Worm (Caenorhabditis elegans): ENCODE data around the gene T05A1.5.

The T05A1.5 gene

ce11 chrIV:9511221-9511638, 34.9 kb upstream of the T05A1.5 start (continued):
- TF ChIP-seq unc-62 (GFP tag; optimal IDR thresholded peaks at IDR 0.05) (no peak), ceh-8 (GFP tag; optimal IDR thresholded peaks at IDR 0.05) (peak; percentile 85), egl-13 (tag; optimal IDR thresholded peaks at IDR 0.05) (peak; percentile 72), snu-23 (GFP tag; optimal IDR thresholded peaks at IDR 0.05) (peak; percentile 92), sptf-1 (tag; optimal IDR thresholded peaks at IDR 0.05) (no peak), ztf-4 (tag; optimal IDR thresholded peaks at IDR 0.05) (peak; percentile 60), unc-98 (GFP tag; IDR thresholded peaks at IDR 0.05) (no peak), ama-1 (optimal IDR thresholded peaks at IDR 0.05) (peak; percentile 87), ets-5 (GFP tag; IDR thresholded peaks at IDR 0.05) (no peak), mab-9 (GFP tag; IDR thresholded peaks at IDR 0.05) (peak; percentile 80), nhr-28 (tag; optimal IDR thresholded peaks at IDR 0.05) (no peak), ceh-82 (tag; optimal IDR thresholded peaks at IDR 0.05) (peak; percentile 84 to 87 (median 86)), aha-1 (tag; optimal IDR thresholded peaks at IDR 0.05) (no peak), efl-1 (optimal IDR thresholded peaks at IDR 0.05) (peak; percentile 73 to 78), efl-1 (GFP tag; optimal IDR thresholded peaks at IDR 0.05 in 1 of 2) (peak; percentile 61 to 97), hlh-4 (tag; optimal IDR thresholded peaks at IDR 0.05) (no peak), nhr-84 (tag; optimal IDR thresholded peaks at IDR 0.05) (no peak), pqm-1 (tag; optimal IDR thresholded peaks at IDR 0.05) (no peak), tbx-2 (tag; optimal IDR thresholded peaks at IDR 0.05) (peak; percentile 82), ceh-63 (GFP tag; optimal IDR thresholded peaks at IDR 0.05) (no peak), dpl-1 (GFP tag; optimal IDR thresholded peaks at IDR 0.05) (peak; percentile 33 to 54 (median 48)), lir-3 (tag; optimal IDR thresholded peaks at IDR 0.05; ENCODE audit: poor library complexity) (peak; percentile 55), nhr-71 (tag; optimal IDR thresholded peaks at IDR 0.05) (peak; percentile 95), nhr-20 (tag; optimal IDR thresholded peaks at IDR 0.05) (peak; percentile 89), jun-1 (tag; optimal IDR thresholded peaks at IDR 0.05) (peak; percentile 52), rnt-1 (tag; optimal IDR thresholded peaks at IDR 0.05) (peak; percentile 84), nhr-85 (tag) (peak; percentile 96), ces-1 (GFP tag; optimal IDR thresholded peaks at IDR 0.05) (no peak), zip-4 (GFP tag; optimal IDR thresholded peaks at IDR 0.05) (peak; percentile 63), nhr-12 (tag; optimal IDR thresholded peaks at IDR 0.05) (no peak), xbp-1 (tag; optimal IDR thresholded peaks at IDR 0.05) (peak; percentile 91), dsc-1 (tag; optimal IDR thresholded peaks at IDR 0.05) (peak; percentile 91), fkh-4 (tag; optimal IDR thresholded peaks at IDR 0.05; ENCODE audit: borderline replicate concordance) (peak; percentile 13), swsn-7 (tag; optimal IDR thresholded peaks at IDR 0.05) (peak; percentile 93), lin-14 (GFP tag; optimal IDR thresholded peaks at IDR 0.05) (peak; percentile 89), nhr-76 (tag; optimal IDR thresholded peaks at IDR 0.05) (no peak), fkh-8 (tag; optimal IDR thresholded peaks at IDR 0.05) (peak; percentile 84), lin-39 (tag; optimal IDR thresholded peaks at IDR 0.05) (peak; percentile 82)

- no peak for TF ChIP-seq dpl-1 (GFP tag; optimal IDR thresholded peaks at IDR 0.05)
- peak in 2 of 3 experiments; percentile 3 to 14 for TF ChIP-seq ceh-82 (tag; optimal IDR thresholded peaks at IDR 0.05)
- TF ChIP-seq rnt-1 (tag; optimal IDR thresholded peaks at IDR 0.05) = peak; percentile 15
- peak; percentile 55 for TF ChIP-seq elt-2 (tag; optimal IDR thresholded peaks at IDR 0.05)
- no peak for TF ChIP-seq efl-1 (optimal IDR thresholded peaks at IDR 0.05)
- TF ChIP-seq efl-1 (GFP tag; optimal IDR thresholded peaks at IDR 0.05 in 1 of 2) = peak in 1 of 2 experiments; percentile 79
These were observed 34.4 kb upstream of the T05A1.5 start for ce11 chrIV:9511640-9512039.

ce11 chrIV:9512836-9513235, 33.2 kb upstream of the T05A1.5 start, which contains the start of gene C33A12.3:
TSS of gene C33A12.3 (minus strand) at chrIV:9513002.
- no peak for TF ChIP-seq nhr-19 (GFP tag; conservative IDR thresholded peaks at IDR 0.05)
- TF ChIP-seq efl-1 (optimal IDR thresholded peaks at IDR 0.05) = no peak
- peak in 1 of 2 experiments; percentile 88 for TF ChIP-seq efl-1 (GFP tag; optimal IDR thresholded peaks at IDR 0.05 in 1 of 2)
- no peak for TF ChIP-seq irx-1 (tag; optimal IDR thresholded peaks at IDR 0.05)
- no peak for TF ChIP-seq efl-3 (GFP tag; optimal IDR thresholded peaks at IDR 0.05)
- TF ChIP-seq lin-35 (GFP tag; optimal IDR thresholded peaks at IDR 0.05) = peak in 1 of 2 experiments; percentile 8
- TF ChIP-seq alr-1 (tag; optimal IDR thresholded peaks at IDR 0.05; ENCODE audit: borderline replicate concordance) = peak; percentile 51

Measured in whole organism, L1 larva.